Worm (Caenorhabditis elegans) whole organism, L1 larva: ENCODE results near the gene T13C5.10.

ENCODE experiments used
- C04F5.9 ChIP-seq: sonication (generic microtip); optimal IDR thresholded peaks from 2 replicates; lab custom pipeline; 2016; ENCODE audit warnings: missing genetic modification characterization, missing compliant biosample characterization
- C16A3.4 ChIP-seq: fragments of 150-350 bp; optimal IDR thresholded peaks from 2 replicates; lab custom pipeline; 2014; ENCODE audit warnings: missing biosample characterization, missing genetic modification characterization
- F16B12.6 ChIP-seq: fragments of 150-350 bp; optimal IDR thresholded peaks from 2 replicates; lab custom pipeline; 2014; ENCODE audit warnings: missing biosample characterization, missing genetic modification characterization
- Y116A8C.19 ChIP-seq: sonication (generic microtip); optimal IDR thresholded peaks from 2 replicates; lab custom pipeline; 2016; ENCODE audit warnings: missing compliant biosample characterization, missing genetic modification characterization, borderline replicate concordance
- aly-2 ChIP-seq: fragments of 150-350 bp; optimal IDR thresholded peaks from 2 replicates; lab custom pipeline; 2014; ENCODE audit warnings: missing biosample characterization, missing genetic modification characterization
- ama-1 ChIP-seq: fragments of 150-350 bp; optimal IDR thresholded peaks from 2 replicates; lab custom pipeline; 2014
- ceh-63 ChIP-seq: fragments of 200-800 bp; sonication (Bioruptor generic); optimal IDR thresholded peaks from 2 replicates; lab custom pipeline; 2018; ENCODE audit warnings: mild to moderate bottlenecking, missing genetic modification characterization, missing compliant biosample characterization
- dpl-1 ChIP-seq, 3 experiments: fragments of 150-350 bp in 2 of 3; sonication (generic microtip) in 1 of 3; optimal IDR thresholded peaks; 2 replicates each; lab custom pipeline; 2014 to 2017; ENCODE audit warnings: missing biosample characterization in 3 of 3, missing genetic modification characterization in 3 of 3, missing genetic modification reagents in 3 of 3
- efl-1 ChIP-seq, 4 experiments: fragments of 150-350 bp; optimal IDR thresholded peaks in 3 of 4; peaks in 1 of 4; 1 replicate in 1 of 4; 2 replicates in 3 of 4; lab custom pipeline; 2014; ENCODE audit warnings: missing biosample characterization in 2 of 4, missing genetic modification characterization in 2 of 4, missing genetic modification reagents in 2 of 4
- egl-27 ChIP-seq, 2 experiments: fragments of 150-350 bp in 1 of 2; sonication (generic microtip); optimal IDR thresholded peaks; 3 replicates each; lab custom pipeline; 2017 to 2018; ENCODE audit warnings: missing biosample characterization in 2 of 2, missing genetic modification characterization in 2 of 2, missing genetic modification reagents in 2 of 2
- ets-5 ChIP-seq: fragments of 200-800 bp; sonication (Bioruptor generic); IDR thresholded peaks from 2 replicates; pipeline ENCODE4 v1.3.6; 2022; ENCODE audit warnings: missing genetic modification characterization, missing compliant biosample characterization
- fkh-8 ChIP-seq: sonication (generic microtip); optimal IDR thresholded peaks from 2 replicates; lab custom pipeline; 2016; ENCODE audit warnings: mild to moderate bottlenecking, missing genetic modification characterization, missing compliant biosample characterization
- grh-1 ChIP-seq: fragments of 200-800 bp; sonication (Bioruptor generic); IDR thresholded peaks from 2 replicates; pipeline ENCODE4 v1.3.6; 2022; ENCODE audit warnings: missing genetic modification reagents, missing genetic modification characterization, missing compliant biosample characterization
- hlh-4 ChIP-seq: sonication (generic microtip); optimal IDR thresholded peaks from 2 replicates; lab custom pipeline; 2016; ENCODE audit warnings: mild to moderate bottlenecking, missing genetic modification characterization, missing compliant biosample characterization
- isw-1 ChIP-seq: fragments of 200-800 bp; sonication (Bioruptor generic); IDR thresholded peaks from 2 replicates; pipeline ENCODE4 v1.3.6; 2022; ENCODE audit warnings: missing genetic modification characterization, missing compliant biosample characterization
- jun-1 ChIP-seq: fragments of 150-350 bp; optimal IDR thresholded peaks from 2 replicates; lab custom pipeline; 2014; ENCODE audit warnings: missing biosample characterization, missing genetic modification reagents, missing genetic modification characterization
- lin-14 ChIP-seq: fragments of 200-800 bp; sonication (Bioruptor generic); optimal IDR thresholded peaks from 2 replicates; lab custom pipeline; 2018; ENCODE audit warnings: mild to moderate bottlenecking, missing genetic modification characterization, moderate library complexity, missing compliant biosample characterization
- lin-15B ChIP-seq: fragments of 150-350 bp; sonication (generic microtip); optimal IDR thresholded peaks from 3 replicates; lab custom pipeline; 2014; ENCODE audit warnings: missing biosample characterization, missing genetic modification characterization
- lir-3 ChIP-seq: sonication (generic microtip); optimal IDR thresholded peaks from 2 replicates; lab custom pipeline; 2016; ENCODE audit warnings: mild to moderate bottlenecking, missing genetic modification characterization, moderate library complexity, missing compliant biosample characterization; ENCODE audit not compliant: poor library complexity
- lsy-2 ChIP-seq, 2 experiments: fragments of 150-350 bp; optimal IDR thresholded peaks; 2 replicates each; lab custom pipeline; 2014; ENCODE audit warnings: missing biosample characterization in 2 of 2, missing genetic modification characterization in 2 of 2
- mef-2 ChIP-seq: fragments of 150-350 bp; optimal IDR thresholded peaks from 2 replicates; lab custom pipeline; 2014; ENCODE audit warnings: missing biosample characterization, missing genetic modification characterization
- nhr-11 ChIP-seq: fragments of 150-350 bp; optimal IDR thresholded peaks from 2 replicates; lab custom pipeline; 2014; ENCODE audit warnings: missing biosample characterization, missing genetic modification characterization
- nhr-19 ChIP-seq: fragments of 200-800 bp; sonication (Bioruptor generic); conservative IDR thresholded peaks from 2 replicates; pipeline ENCODE4 v1.3.6; 2022; ENCODE audit warnings: missing genetic modification characterization, missing compliant biosample characterization
- nhr-20 ChIP-seq: sonication (generic microtip); optimal IDR thresholded peaks from 2 replicates; lab custom pipeline; 2016; ENCODE audit warnings: mild to moderate bottlenecking, missing genetic modification characterization, missing compliant biosample characterization
- nhr-47 ChIP-seq: sonication (generic microtip); optimal IDR thresholded peaks from 2 replicates; lab custom pipeline; 2016; ENCODE audit warnings: mild to moderate bottlenecking, missing genetic modification characterization, moderate library complexity, missing compliant biosample characterization
- nhr-71 ChIP-seq: sonication (generic microtip); optimal IDR thresholded peaks from 2 replicates; lab custom pipeline; 2016; ENCODE audit warnings: mild to moderate bottlenecking, missing genetic modification characterization, moderate library complexity, missing compliant biosample characterization
- nhr-76 ChIP-seq: sonication (generic microtip); optimal IDR thresholded peaks from 2 replicates; lab custom pipeline; 2017; ENCODE audit warnings: missing biosample characterization, missing genetic modification characterization
- nhr-77 ChIP-seq: fragments of 150-350 bp; optimal IDR thresholded peaks from 2 replicates; lab custom pipeline; 2014; ENCODE audit warnings: missing biosample characterization, missing genetic modification characterization
- nhr-85 ChIP-seq: sonication (generic microtip); peaks from one replicate; lab custom pipeline; 2016; ENCODE audit warnings: missing genetic modification characterization, inconsistent platforms, missing compliant biosample characterization
- pag-3 ChIP-seq: sonication (generic microtip); optimal IDR thresholded peaks from 2 replicates; lab custom pipeline; 2017; ENCODE audit warnings: missing genetic modification characterization, mild to moderate bottlenecking, missing compliant biosample characterization, antibody characterized with exemption, borderline replicate concordance; ENCODE audit not compliant: insufficient read depth
- pax-3 ChIP-seq: fragments of 200-800 bp; sonication (Bioruptor generic); optimal IDR thresholded peaks from 2 replicates; lab custom pipeline; 2018; ENCODE audit warnings: mild to moderate bottlenecking, missing genetic modification characterization, moderate library complexity, missing compliant biosample characterization
- pqm-1 ChIP-seq: sonication (generic microtip); optimal IDR thresholded peaks from 3 replicates; lab custom pipeline; 2017; ENCODE audit warnings: missing biosample characterization, missing genetic modification characterization
- rnt-1 ChIP-seq: sonication (generic microtip); optimal IDR thresholded peaks from 2 replicates; lab custom pipeline; 2016; ENCODE audit warnings: mild to moderate bottlenecking, missing genetic modification characterization, moderate library complexity, missing compliant biosample characterization
- skn-1 ChIP-seq: fragments of 150-350 bp; optimal IDR thresholded peaks from 2 replicates; lab custom pipeline; 2014; ENCODE audit warnings: missing biosample characterization, missing genetic modification characterization
- snu-23 ChIP-seq: sonication (generic microtip); optimal IDR thresholded peaks from 2 replicates; lab custom pipeline; 2016; ENCODE audit warnings: missing genetic modification characterization, missing compliant biosample characterization
- swsn-7 ChIP-seq: sonication (generic microtip); optimal IDR thresholded peaks from 2 replicates; lab custom pipeline; 2016; ENCODE audit warnings: missing genetic modification characterization, missing compliant biosample characterization
- unc-30 ChIP-seq: sonication (generic microtip); optimal IDR thresholded peaks from 2 replicates; lab custom pipeline; 2017; ENCODE audit warnings: missing biosample characterization, missing genetic modification characterization
- unc-86 ChIP-seq: sonication (generic microtip); optimal IDR thresholded peaks from 2 replicates; lab custom pipeline; 2016; ENCODE audit warnings: missing genetic modification characterization, missing compliant biosample characterization
- unc-98 ChIP-seq: fragments of 200-800 bp; sonication (Bioruptor generic); IDR thresholded peaks from 2 replicates; pipeline ENCODE4 v1.3.6; 2022; ENCODE audit warnings: missing genetic modification characterization, missing compliant biosample characterization
- vab-15 ChIP-seq: sonication (generic microtip); optimal IDR thresholded peaks from 2 replicates; lab custom pipeline; 2017; ENCODE audit warnings: missing genotype, mild to moderate bottlenecking, missing genetic modification characterization, missing compliant biosample characterization
- xbp-1 ChIP-seq: sonication (generic microtip); optimal IDR thresholded peaks from 2 replicates; lab custom pipeline; 2016; ENCODE audit warnings: missing genetic modification characterization, missing compliant biosample characterization
- zag-1 ChIP-seq: fragments of 150-350 bp; optimal IDR thresholded peaks from 2 replicates; lab custom pipeline; 2014; ENCODE audit warnings: missing biosample characterization, missing genetic modification characterization
- zip-4 ChIP-seq: fragments of 200-800 bp; sonication (Bioruptor generic); optimal IDR thresholded peaks from 2 replicates; lab custom pipeline; 2018; ENCODE audit warnings: mild to moderate bottlenecking, missing genetic modification characterization, moderate library complexity, missing compliant biosample characterization
- ztf-4 ChIP-seq: fragments of 150-350 bp; optimal IDR thresholded peaks from 2 replicates; lab custom pipeline; 2014; ENCODE audit warnings: missing biosample characterization, missing genetic modification characterization

T13C5.10 gene

ce11 chrX:6207687-6208088 is 19.7 kb downstream of the T13C5.10 start, which contains the start of gene T13C5.6 (continued):
- TF ChIP-seq nhr-47, result peak; percentile 94
- peak; percentile 66 for TF ChIP-seq vab-15 (tag; lab: Kevin White, UChicago)
- TF ChIP-seq efl-1 (optimal IDR thresholded peaks at IDR 0.05; lab: Kevin White, UChicago), result peak; percentile 64 to 66
- peak; percentile 52 to 96 for TF ChIP-seq efl-1 (GFP tag; optimal IDR thresholded peaks at IDR 0.05 in 1 of 2; lab: Kevin White, UChicago)
- peak; percentile 22 for TF ChIP-seq mef-2 (tag; lab: Kevin White, UChicago)
- TF ChIP-seq nhr-77 (tag; lab: Kevin White, UChicago), result peak; percentile 84
- no peak for TF ChIP-seq egl-27 (tag; optimal IDR thresholded peaks at IDR 0.05; lab: Kevin White, UChicago)
- peak; percentile 0 for TF ChIP-seq zag-1 (tag; lab: Kevin White, UChicago)
- TF ChIP-seq C16A3.4 (tag; lab: Kevin White, UChicago), result peak; percentile 93

- TF ChIP-seq grh-1 (GFP tag; lab: Robert Waterston, UW) (no peak), unc-86 (tag; lab: Kevin White, UChicago) (no peak), xbp-1 (tag; lab: Kevin White, UChicago) (no peak), C16A3.4 (tag; lab: Kevin White, UChicago) (no peak), ama-1 (lab: Kevin White, UChicago) (no peak)
These were observed 20.5 kb downstream of the T13C5.10 start, which contains the start of gene C14F11.7 for ce11 chrX:6208463-6208862. Gene C14F11.7, minus strand, starts transcription at chrX:6208563.

ce11 chrX:6211322-6211820 is 23.4 kb downstream of the T13C5.10 start:
- TF ChIP-seq efl-1 (optimal IDR thresholded peaks at IDR 0.05; lab: Kevin White, UChicago), result no peak
- TF ChIP-seq efl-1 (GFP tag; optimal IDR thresholded peaks at IDR 0.05 in 1 of 2; lab: Kevin White, UChicago), result peak in 1 of 2 experiments; percentile 45
- TF ChIP-seq dpl-1 (GFP tag; optimal IDR thresholded peaks at IDR 0.05; lab: Kevin White, UChicago), result no peak

ce11 chrX:6216551-6216950 is 28.6 kb downstream of the T13C5.10 start, which contains the start of gene lrch-1:
Gene lrch-1, minus strand, starts transcription at chrX:6216651.
- TF ChIP-seq C04F5.9 (tag; lab: Kevin White, UChicago), result no peak
- no peak for TF ChIP-seq skn-1 (tag; lab: Kevin White, UChicago)
- TF ChIP-seq lsy-2 (tag; optimal IDR thresholded peaks at IDR 0.05; lab: Kevin White, UChicago), result no peak
- TF ChIP-seq snu-23, result no peak
- TF ChIP-seq nhr-19 (GFP tag; lab: Robert Waterston, UW), result no peak
- no peak for TF ChIP-seq hlh-4
- TF ChIP-seq nhr-76 (tag; lab: Kevin White, UChicago), result no peak
- TF ChIP-seq xbp-1 (tag; lab: Kevin White, UChicago), result no peak
- no peak for TF ChIP-seq jun-1
- TF ChIP-seq nhr-85, result no peak
- no peak for TF ChIP-seq swsn-7 (tag; lab: Kevin White, UChicago)
- no peak for TF ChIP-seq Y116A8C.19 (tag; lab: Kevin White, UChicago)
- TF ChIP-seq lin-15B (tag; lab: Kevin White, UChicago), result no peak
- no peak for TF ChIP-seq ceh-63 (GFP tag; lab: Kevin White, UChicago)
- no peak for TF ChIP-seq aly-2
- TF ChIP-seq F16B12.6 (tag; lab: Kevin White, UChicago), result no peak
- no peak for TF ChIP-seq nhr-11 (tag; lab: Kevin White, UChicago)
- no peak for TF ChIP-seq pag-3

ce11 chrX:6219892-6220291 is 31.9 kb downstream of the T13C5.10 start:
- TF ChIP-seq ztf-4 (tag; lab: Kevin White, UChicago) (no peak), C16A3.4 (tag; lab: Kevin White, UChicago) (peak; percentile 69), lin-14 (peak; percentile 66), unc-30 (no peak), snu-23 (peak; percentile 76), skn-1 (tag; lab: Kevin White, UChicago) (peak; percentile 23), isw-1 (no peak), nhr-71 (peak; percentile 72), ceh-63 (GFP tag; lab: Kevin White, UChicago) (no peak), ets-5 (GFP tag; lab: Robert Waterston, UW) (no peak), fkh-8 (peak; percentile 46), pqm-1 (no peak), pax-3 (tag; lab: Kevin White, UChicago) (no peak), rnt-1 (tag; lab: Kevin White, UChicago) (peak; percentile 77), dpl-1 (GFP tag; optimal IDR thresholded peaks at IDR 0.05; lab: Kevin White, UChicago) (no peak), nhr-20 (peak; percentile 65), zip-4 (GFP tag; lab: Kevin White, UChicago) (no peak), unc-98 (GFP tag; lab: Robert Waterston, UW) (peak; percentile 5; the same call in 1 of the 2 replicates), vab-15 (tag; lab: Kevin White, UChicago) (no peak), egl-27 (tag; optimal IDR thresholded peaks at IDR 0.05; lab: Kevin White, UChicago) (no peak), lir-3 (tag; lab: Kevin White, UChicago) (peak; percentile 23)
